Fruit fly (Drosophila melanogaster): ENCODE results near the gene CG32755.

Gene CG32755

DNA sequence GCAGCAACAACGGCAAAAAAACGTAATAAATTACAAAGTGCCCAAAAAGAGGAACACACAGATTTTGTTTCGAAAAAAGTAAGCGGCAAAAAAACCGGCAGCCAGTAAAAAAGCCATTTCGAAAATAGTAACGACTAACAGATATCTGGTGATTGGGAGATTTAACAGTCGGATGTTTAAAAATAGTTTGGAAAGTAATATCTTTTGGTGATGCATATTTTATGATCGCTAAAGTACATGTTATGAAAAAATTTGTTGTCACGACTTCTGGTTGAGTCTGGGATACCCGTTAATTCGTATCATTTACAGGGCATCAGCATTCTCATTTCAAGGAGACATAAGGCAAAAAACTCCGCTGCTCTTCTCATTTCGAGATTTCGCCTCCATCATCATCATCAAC lies 26.9 kb upstream of the CG32755 start (continued):
- TF ChIP-seq pnt (GFP tag; optimal IDR thresholded peaks at IDR 0.05) (peak; percentile 39), seq (GFP tag; IDR thresholded peaks at IDR 0.05) (no peak), CG12769 (tag; optimal IDR thresholded peaks at IDR 0.05) (peak; percentile 31), CTCF (GFP tag; optimal IDR thresholded peaks at IDR 0.05) (no peak), CG33213 (GFP tag; optimal IDR thresholded peaks at IDR 0.05) (no peak), sima (GFP tag; optimal IDR thresholded peaks at IDR 0.05) (no peak), scrt (GFP tag; optimal IDR thresholded peaks at IDR 0.05) (no peak), ATbp (GFP tag; optimal IDR thresholded peaks at IDR 0.05) (no peak), pros (GFP tag; optimal IDR thresholded peaks at IDR 0.05) (no peak), CG10321 (GFP tag; IDR thresholded peaks at IDR 0.05) (no peak), nmo (GFP tag; optimal IDR thresholded peaks at IDR 0.05) (peak; percentile 7), unpg (GFP tag; optimal IDR thresholded peaks at IDR 0.05) (peak; percentile 35), CG6175 (GFP tag; IDR thresholded peaks at IDR 0.05) (no peak), CG11398 (GFP tag; optimal IDR thresholded peaks at IDR 0.05) (no peak), E2f2 (GFP tag; IDR thresholded peaks at IDR 0.05) (no peak), jing (GFP tag; optimal IDR thresholded peaks at IDR 0.05) (no peak), Bgb (GFP tag; IDR thresholded peaks at IDR 0.05; ENCODE audit: partially characterized antibody) (no peak), gcm (GFP tag; optimal IDR thresholded peaks at IDR 0.05) (no peak), cg (GFP tag; optimal IDR thresholded peaks at IDR 0.05) (no peak), CHES-1-like (GFP tag; optimal IDR thresholded peaks at IDR 0.05) (no peak), CG6813 (GFP tag; optimal IDR thresholded peaks at IDR 0.05) (no peak), hkb (optimal IDR thresholded peaks at IDR 0.05) (no peak), hkb (GFP tag; IDR thresholded peaks at IDR 0.05) (no peak), CG12942 (GFP tag; optimal IDR thresholded peaks at IDR 0.05) (no peak), lab (GFP tag; optimal IDR thresholded peaks at IDR 0.05) (peak; percentile 27), CG17385 (GFP tag; optimal IDR thresholded peaks at IDR 0.05) (no peak), Spps (tag; optimal IDR thresholded peaks at IDR 0.05) (no peak), sisA (GFP tag; IDR thresholded peaks at IDR 0.05) (peak; percentile 55), crp (GFP tag; optimal IDR thresholded peaks at IDR 0.05) (no peak), bowl (GFP tag; IDR thresholded peaks at IDR 0.05) (no peak), slp2 (GFP tag; optimal IDR thresholded peaks at IDR 0.05) (no peak), exex (tag; optimal IDR thresholded peaks at IDR 0.05) (no peak), dpn (GFP tag; optimal IDR thresholded peaks at IDR 0.05) (peak; percentile 16 to 28), chm (GFP tag; IDR thresholded peaks at IDR 0.05) (no peak), chif (GFP tag; optimal IDR thresholded peaks at IDR 0.05) (peak in 1 of 2 experiments; percentile 1), repo (GFP tag; optimal IDR thresholded peaks at IDR 0.05) (no peak), Gug (GFP tag; IDR thresholded peaks at IDR 0.05) (0 out of 4 replicates have a peak, but pooled peaks have one; percentile 21), CG30403 (GFP tag; optimal IDR thresholded peaks at IDR 0.05) (peak; percentile 34), CG5953 (GFP tag; IDR thresholded peaks at IDR 0.05) (no peak), CG8944 (GFP tag; optimal IDR thresholded peaks at IDR 0.05) (no peak), sqz (GFP tag; optimal IDR thresholded peaks at IDR 0.05) (no peak), ftz-f1 (GFP tag; optimal IDR thresholded peaks at IDR 0.05) (no peak), NfI (GFP tag; optimal IDR thresholded peaks at IDR 0.05) (no peak), oc (tag; optimal IDR thresholded peaks at IDR 0.05) (no peak), CG16863 (GFP tag; optimal IDR thresholded peaks at IDR 0.05) (no peak), vfl (GFP tag; optimal IDR thresholded peaks at IDR 0.05) (no peak), Nf-YC (tag; optimal IDR thresholded peaks at IDR 0.05) (no peak), CG6791 (GFP tag; IDR thresholded peaks at IDR 0.05; ENCODE audit: partially characterized antibody) (no peak), Neu2 (GFP tag; optimal IDR thresholded peaks at IDR 0.05; ENCODE audit: borderline replicate concordance) (no peak), tup (GFP tag; optimal IDR thresholded peaks at IDR 0.05) (no peak), sob (GFP tag; IDR thresholded peaks at IDR 0.05) (peak; percentile 9; the same call in 1 of the 2 replicates)

Data from whole organism, embryonic.